Worm (Caenorhabditis elegans): ENCODE data around the gene C23H5.15.

C23H5.15 gene

DNA sequence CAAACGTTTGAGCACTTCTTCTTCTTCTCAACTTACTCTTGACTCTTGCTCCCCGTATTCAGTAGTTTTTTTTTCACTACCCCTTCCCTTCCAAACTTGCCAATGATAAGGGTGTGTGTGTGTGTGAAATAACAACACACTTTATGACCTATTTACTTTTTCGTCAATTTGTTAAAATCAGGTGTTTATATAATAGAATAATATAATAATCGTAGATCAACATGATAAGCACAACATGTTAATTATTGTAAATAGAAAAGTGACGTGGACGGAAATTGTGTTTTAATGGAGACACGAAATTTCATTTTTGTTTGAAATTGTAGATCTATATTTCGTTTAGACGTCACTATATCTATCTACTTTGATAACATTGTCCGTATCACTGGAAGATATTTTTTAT is 22.4 kb downstream of the C23H5.15 start (continued):
- TF ChIP-seq ceh-22 (tag; optimal IDR thresholded peaks at IDR 0.05): no peak

ce11 chrIV:2077159-2077835 is 25.4 kb downstream of the C23H5.15 start:
- TF ChIP-seq unc-42 (tag; optimal IDR thresholded peaks at IDR 0.05) (peak; percentile 68), ceh-14 (tag; optimal IDR thresholded peaks at IDR 0.05) (peak; percentile 9), Y22D7AL.16 (tag; optimal IDR thresholded peaks at IDR 0.05) (no peak), lim-6 (tag; optimal IDR thresholded peaks at IDR 0.05) (no peak)

DNA sequence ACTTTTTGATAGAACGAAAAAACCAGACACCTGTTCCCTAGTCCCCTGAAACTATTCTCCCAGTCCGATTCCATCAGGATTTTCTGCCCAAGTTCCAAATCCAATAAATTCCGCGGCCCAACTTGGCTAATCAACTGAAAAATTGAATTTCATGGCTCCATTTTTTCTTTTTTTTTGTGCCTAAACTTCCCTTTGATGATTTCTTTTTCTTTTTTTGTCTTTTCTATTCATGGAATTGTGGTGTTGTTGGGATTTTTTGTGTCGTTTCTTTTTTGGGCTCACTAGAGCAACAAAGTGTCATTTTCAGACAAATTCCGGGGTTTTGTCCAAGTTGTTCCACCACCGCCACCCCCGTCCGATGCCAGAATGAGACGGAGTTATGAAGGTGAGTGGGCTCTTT is 36.8 kb downstream of the C23H5.15 start, which contains the start of gene arrd-26:
Gene arrd-26, plus strand, starts transcription at position 301 of the 400 bp plus-strand sequence.
- TF ChIP-seq unc-42 (tag; optimal IDR thresholded peaks at IDR 0.05): peak; percentile 15
- no peak for TF ChIP-seq odd-2 (tag; optimal IDR thresholded peaks at IDR 0.05)

- no peak for TF ChIP-seq ceh-9 (tag; optimal IDR thresholded peaks at IDR 0.05)
- TF ChIP-seq ceh-22 (tag; optimal IDR thresholded peaks at IDR 0.05): no peak
- no peak for TF ChIP-seq sox-2 (GFP tag; IDR thresholded peaks at IDR 0.05)
- no peak for TF ChIP-seq che-1 (tag; optimal IDR thresholded peaks at IDR 0.05)
- TF ChIP-seq ahr-1 (tag; optimal IDR thresholded peaks at IDR 0.05): no peak
- no peak for TF ChIP-seq pros-1 (tag; optimal IDR thresholded peaks at IDR 0.05)
- no peak for TF ChIP-seq syd-9 (tag; optimal IDR thresholded peaks at IDR 0.05)
- no peak for TF ChIP-seq tbx-2 (tag; optimal IDR thresholded peaks at IDR 0.05)
- no peak for TF ChIP-seq hlh-30 (tag; optimal IDR thresholded peaks at IDR 0.05; ENCODE audit: insufficient read depth)
- TF ChIP-seq C38D4.7 (GFP tag; optimal IDR thresholded peaks at IDR 0.05): no peak
- no peak for TF ChIP-seq K02D7.2 (tag; optimal IDR thresholded peaks at IDR 0.05)
- no peak for TF ChIP-seq fkh-6 (tag; optimal IDR thresholded peaks at IDR 0.05)
- TF ChIP-seq elt-4 (tag; optimal IDR thresholded peaks at IDR 0.05): no peak
These were observed 43.7 kb downstream of the C23H5.15 start, which contains the start of gene R05C11.2 for ce11 chrIV:2059011-2059410. TSS of gene R05C11.2 (minus strand) at chrIV:2059111.

DNA sequence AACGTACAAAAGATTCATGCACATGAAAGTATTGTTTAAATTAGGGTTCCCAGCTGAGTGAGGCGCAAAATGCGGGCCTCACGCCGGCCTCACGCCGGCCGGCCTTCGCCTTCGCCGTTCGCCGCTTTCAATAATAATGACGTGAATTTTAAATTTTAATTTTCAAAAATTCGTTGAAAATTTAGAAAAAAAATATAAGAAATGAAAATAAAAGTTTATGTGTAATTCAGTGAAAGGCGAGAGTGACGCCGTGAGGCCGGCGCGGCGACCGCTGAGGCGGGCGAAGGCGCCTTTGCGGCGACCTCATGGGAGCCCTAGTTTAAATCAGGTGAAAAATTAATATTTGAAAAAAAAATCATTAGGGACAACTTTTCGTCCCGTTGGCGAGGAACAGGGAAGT is 45.2 kb downstream of the C23H5.15 start:
- TF ChIP-seq ceh-48 (tag; optimal IDR thresholded peaks at IDR 0.05) (no peak), gmeb-2 (tag; optimal IDR thresholded peaks at IDR 0.05) (no peak)

DNA sequence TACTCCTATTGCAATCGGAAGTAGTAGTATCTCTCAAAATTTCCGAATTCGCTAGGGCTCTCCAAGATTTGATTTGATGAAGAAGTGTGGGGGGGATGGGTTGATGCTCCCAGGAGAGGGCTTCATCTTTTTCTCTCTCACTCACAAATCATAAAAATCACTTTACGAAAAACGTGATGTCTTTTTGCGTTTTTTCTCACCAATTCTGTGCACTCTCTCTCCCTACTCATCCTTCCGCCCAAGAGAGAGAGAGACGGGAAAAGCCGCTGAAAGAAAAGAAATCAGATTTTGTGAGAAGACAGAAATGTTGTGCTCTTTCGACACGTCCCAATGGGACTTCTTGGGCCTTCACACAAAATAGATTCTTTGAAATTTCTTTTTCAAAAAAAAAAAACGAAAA is 49.1 kb downstream of the C23H5.15 start:
- TF ChIP-seq unc-42 (tag; optimal IDR thresholded peaks at IDR 0.05) (peak; percentile 98), sdc-2 (tag; optimal IDR thresholded peaks at IDR 0.05) (no peak), ceh-18 (tag; optimal IDR thresholded peaks at IDR 0.05) (peak; percentile 34), fkh-10 (GFP tag; optimal IDR thresholded peaks at IDR 0.05) (peak; percentile 18)

ce11 chrIV:2052337-2052736 is 50.4 kb downstream of the C23H5.15 start:
- no peak for TF ChIP-seq ceh-34 (tag; optimal IDR thresholded peaks at IDR 0.05)
- TF ChIP-seq hlh-8 (tag; optimal IDR thresholded peaks at IDR 0.05): no peak
- no peak for TF ChIP-seq hlh-6 (tag; optimal IDR thresholded peaks at IDR 0.05)
- TF ChIP-seq unc-86 (tag; optimal IDR thresholded peaks at IDR 0.05): no peak
- no peak for TF ChIP-seq elt-4 (tag; optimal IDR thresholded peaks at IDR 0.05)
- TF ChIP-seq pax-1 (tag; optimal IDR thresholded peaks at IDR 0.05): no peak
- no peak for TF ChIP-seq T23F11.4 (GFP tag; optimal IDR thresholded peaks at IDR 0.05)
- TF ChIP-seq F13H6.1 (tag; optimal IDR thresholded peaks at IDR 0.05): no peak
- no peak for TF ChIP-seq ceh-24 (tag; optimal IDR thresholded peaks at IDR 0.05)
- peak; percentile 99 for TF ChIP-seq unc-42 (tag; optimal IDR thresholded peaks at IDR 0.05)
- no peak for TF ChIP-seq K02D7.2 (tag; optimal IDR thresholded peaks at IDR 0.05)
- peak; percentile 81 for TF ChIP-seq ceh-14 (tag; optimal IDR thresholded peaks at IDR 0.05)
- TF ChIP-seq ceh-31 (tag; optimal IDR thresholded peaks at IDR 0.05): peak; percentile 53
- TF ChIP-seq hlh-15 (tag; optimal IDR thresholded peaks at IDR 0.05): no peak
- TF ChIP-seq ahr-1 (tag; optimal IDR thresholded peaks at IDR 0.05): no peak
- no peak for TF ChIP-seq unc-55 (GFP tag; optimal IDR thresholded peaks at IDR 0.05)
- no peak for TF ChIP-seq pha-2 (tag; optimal IDR thresholded peaks at IDR 0.05)
- TF ChIP-seq C08G9.2 (tag; optimal IDR thresholded peaks at IDR 0.05): no peak
- no peak for TF ChIP-seq ets-4 (tag; optimal IDR thresholded peaks at IDR 0.05)
- no peak for TF ChIP-seq sox-4 (tag; optimal IDR thresholded peaks at IDR 0.05)
- TF ChIP-seq nhr-11 (tag; optimal IDR thresholded peaks at IDR 0.05): no peak
- no peak for TF ChIP-seq ceh-9 (tag; optimal IDR thresholded peaks at IDR 0.05)
- TF ChIP-seq ceh-48 (tag; optimal IDR thresholded peaks at IDR 0.05): no peak
- no peak for TF ChIP-seq che-1 (tag; optimal IDR thresholded peaks at IDR 0.05)

Data from whole organism, late embryonic.